Worm (Caenorhabditis elegans) whole organism, L4 larva: ENCODE data around the gene srxa-2.

ENCODE experiments used
- D1046.2 ChIP-seq: fragments of 200-800 bp; sonication (Bioruptor generic); IDR thresholded peaks from 2 replicates; pipeline ENCODE4 v1.3.6; 2022; ENCODE audit warnings: missing genetic modification characterization, missing compliant biosample characterization
- R02D3.7 ChIP-seq: fragments of 150-350 bp; sonication (generic microtip); optimal IDR thresholded peaks from 3 replicates; lab custom pipeline; 2014; ENCODE audit warnings: missing biosample characterization, missing genetic modification characterization
- Y75B8A.6 ChIP-seq: fragments of 200-800 bp; sonication (Bioruptor generic); IDR thresholded peaks from 2 replicates; pipeline ENCODE4 v1.3.6; 2022; ENCODE audit warnings: missing genetic modification reagents, missing genetic modification characterization, missing compliant biosample characterization
- ZK337.2 ChIP-seq: fragments of 200-800 bp; sonication (Bioruptor generic); IDR thresholded peaks from 2 replicates; pipeline ENCODE4 v1.3.6; 2022; ENCODE audit warnings: missing genetic modification reagents, missing genetic modification characterization, missing compliant biosample characterization
- ZK546.5 ChIP-seq, 2 experiments: sonication (generic microtip); optimal IDR thresholded peaks; 2 replicates each; lab custom pipeline; 2017; ENCODE audit warnings: missing biosample characterization in 2 of 2, missing genetic modification characterization in 2 of 2
- aha-1 ChIP-seq: fragments of 150-350 bp; peaks from one replicate; lab custom pipeline; 2014; ENCODE audit warnings: missing biosample characterization, missing genetic modification characterization
- ceh-44 ChIP-seq: fragments of 200-800 bp; sonication (Bioruptor generic); IDR thresholded peaks from 2 replicates; pipeline ENCODE4 v1.3.6; 2022; ENCODE audit warnings: missing genetic modification reagents, missing genetic modification characterization, missing compliant biosample characterization
- ceh-62 ChIP-seq: sonication (generic microtip); optimal IDR thresholded peaks from 2 replicates; lab custom pipeline; 2017; ENCODE audit warnings: missing biosample characterization, missing genetic modification characterization
- daf-12 ChIP-seq: fragments of 150-350 bp; optimal IDR thresholded peaks from 2 replicates; lab custom pipeline; 2014; ENCODE audit warnings: missing biosample characterization, missing genetic modification reagents, missing genetic modification characterization
- daf-16 ChIP-seq, 3 experiments: sonication (generic microtip); optimal IDR thresholded peaks; 2 replicates each; lab custom pipeline; 2016 to 2017; ENCODE audit warnings: missing genetic modification characterization in 3 of 3, missing genetic modification reagents in 3 of 3, mild to moderate bottlenecking in 2 of 3, missing compliant biosample characterization in 2 of 3, missing biosample characterization in 1 of 3, moderate library complexity in 1 of 3
- daf-19 ChIP-seq: fragments of 200-800 bp; sonication (Bioruptor generic); conservative IDR thresholded peaks from 2 replicates; pipeline ENCODE4 v1.3.6; 2022; ENCODE audit warnings: missing genetic modification characterization, missing compliant biosample characterization
- dmd-6 ChIP-seq: fragments of 200-800 bp; sonication (Bioruptor generic); IDR thresholded peaks from 2 replicates; pipeline ENCODE4 v1.3.6; 2022; ENCODE audit warnings: missing genetic modification reagents, missing genetic modification characterization, missing compliant biosample characterization
- dmd-8 ChIP-seq: fragments of 200-800 bp; sonication (Bioruptor generic); IDR thresholded peaks from 2 replicates; pipeline ENCODE4 v1.3.6; 2022; ENCODE audit warnings: missing genetic modification characterization, missing compliant biosample characterization
- dmd-9 ChIP-seq: fragments of 200-800 bp; sonication (Bioruptor generic); IDR thresholded peaks from 2 replicates; pipeline ENCODE4 v1.3.6; 2022; ENCODE audit warnings: missing genetic modification reagents, missing genetic modification characterization, missing compliant biosample characterization
- duxl-1 ChIP-seq: sonication (generic microtip); optimal IDR thresholded peaks from 2 replicates; lab custom pipeline; 2016; ENCODE audit warnings: mild to moderate bottlenecking, missing genetic modification characterization, moderate library complexity, missing compliant biosample characterization; ENCODE audit not compliant: poor library complexity
- dve-1 ChIP-seq: sonication (generic microtip); optimal IDR thresholded peaks from 2 replicates; lab custom pipeline; 2017; ENCODE audit warnings: antibody characterized with exemption, mild to moderate bottlenecking, missing genetic modification characterization, missing compliant biosample characterization; ENCODE audit not compliant: insufficient read depth
- egl-27 ChIP-seq: sonication (generic microtip); optimal IDR thresholded peaks from 3 replicates; lab custom pipeline; 2017; ENCODE audit warnings: missing biosample characterization, missing genetic modification reagents, missing genetic modification characterization
- fkh-10 ChIP-seq: fragments of 150-350 bp; optimal IDR thresholded peaks from 2 replicates; lab custom pipeline; 2014; ENCODE audit warnings: missing biosample characterization, missing genetic modification reagents, missing genetic modification characterization
- hlh-30 ChIP-seq: sonication (generic microtip); optimal IDR thresholded peaks from 2 replicates; lab custom pipeline; 2017; ENCODE audit warnings: antibody characterized with exemption, mild to moderate bottlenecking, missing genetic modification characterization, missing compliant biosample characterization; ENCODE audit not compliant: insufficient read depth
- hmg-1.1 ChIP-seq: fragments of 200-800 bp; sonication (Bioruptor generic); IDR thresholded peaks from 2 replicates; pipeline ENCODE4 v1.3.6; 2022; ENCODE audit warnings: missing genetic modification reagents, missing genetic modification characterization, missing compliant biosample characterization
- lin-1 ChIP-seq: fragments of 200-800 bp; sonication (Bioruptor generic); IDR thresholded peaks from 2 replicates; pipeline ENCODE4 v1.3.6; 2022; ENCODE audit warnings: missing genetic modification reagents, missing genetic modification characterization, missing compliant biosample characterization
- lin-13 ChIP-seq: fragments of 150-350 bp; optimal IDR thresholded peaks from 2 replicates; lab custom pipeline; 2014; ENCODE audit warnings: missing biosample characterization, missing genetic modification reagents, missing genetic modification characterization
- lin-15B ChIP-seq: fragments of 150-350 bp; sonication (generic microtip); optimal IDR thresholded peaks from 3 replicates; lab custom pipeline; 2014; ENCODE audit warnings: missing biosample characterization, missing genetic modification characterization
- lin-38 ChIP-seq: fragments of 200-800 bp; sonication (Bioruptor generic); IDR thresholded peaks from 2 replicates; pipeline ENCODE4 v1.3.6; 2022; ENCODE audit warnings: missing genetic modification reagents, missing genetic modification characterization, missing compliant biosample characterization
- lsy-2 ChIP-seq, 2 experiments: fragments of 150-350 bp in 1 of 2; sonication (generic microtip) in 1 of 2; optimal IDR thresholded peaks; 2 replicates each; lab custom pipeline; 2014 to 2017; ENCODE audit warnings: missing biosample characterization in 2 of 2, missing genetic modification characterization in 2 of 2
- madf-5 ChIP-seq, 2 experiments: fragments of 200-800 bp; sonication (Bioruptor generic); IDR thresholded peaks; 2 replicates each; pipeline ENCODE4 v1.3.6; 2022; ENCODE audit warnings: missing compliant biosample characterization in 2 of 2, missing genetic modification characterization in 2 of 2
- mxl-3 ChIP-seq: fragments of 200-800 bp; sonication (Bioruptor generic); optimal IDR thresholded peaks from 2 replicates; lab custom pipeline; 2018; ENCODE audit warnings: mild to moderate bottlenecking, missing genetic modification characterization, missing compliant biosample characterization
- nhr-237 ChIP-seq: sonication (generic microtip); optimal IDR thresholded peaks from 2 replicates; lab custom pipeline; 2017; ENCODE audit warnings: missing biosample characterization, missing genetic modification characterization
- nhr-25 ChIP-seq: sonication (generic microtip); optimal IDR thresholded peaks from 2 replicates; lab custom pipeline; 2017; ENCODE audit warnings: missing genetic modification characterization, mild to moderate bottlenecking, missing compliant biosample characterization, antibody characterized with exemption, moderate library complexity, borderline replicate concordance; ENCODE audit not compliant: insufficient read depth
- nhr-28 ChIP-seq: fragments of 150-350 bp; optimal IDR thresholded peaks from 2 replicates; lab custom pipeline; 2014; ENCODE audit warnings: missing biosample characterization, missing genetic modification characterization
- nhr-41 ChIP-seq: fragments of 200-800 bp; sonication (Bioruptor generic); IDR thresholded peaks from 2 replicates; pipeline ENCODE4 v1.3.6; 2022; ENCODE audit warnings: missing genetic modification reagents, missing genetic modification characterization, missing compliant biosample characterization
- nhr-6 ChIP-seq: fragments of 150-350 bp; optimal IDR thresholded peaks from 2 replicates; lab custom pipeline; 2014; ENCODE audit warnings: missing biosample characterization, missing genetic modification characterization
- nhr-76 ChIP-seq: fragments of 150-350 bp; optimal IDR thresholded peaks from 2 replicates; lab custom pipeline; 2014; ENCODE audit warnings: missing biosample characterization, missing genetic modification characterization
- pha-4 ChIP-seq, 2 experiments: fragments of 150-350 bp in 1 of 2; fragments of 200-800 bp in 1 of 2; sonication (Bioruptor generic) in 1 of 2; IDR thresholded peaks in 1 of 2; optimal IDR thresholded peaks in 1 of 2; 2 replicates each; pipeline versions ENCODE4 v1.3.6 to Lab custom; 2014 to 2022; ENCODE audit warnings: missing genetic modification characterization in 2 of 2, missing genetic modification reagents in 2 of 2, missing biosample characterization in 1 of 2, missing compliant biosample characterization in 1 of 2
- php-3 ChIP-seq: fragments of 200-800 bp; sonication (Bioruptor generic); IDR thresholded peaks from 2 replicates; pipeline ENCODE4 v1.3.6; 2022; ENCODE audit warnings: missing genetic modification reagents, missing genetic modification characterization, missing compliant biosample characterization
- saeg-2 ChIP-seq: fragments of 200-800 bp; sonication (Bioruptor generic); IDR thresholded peaks from 2 replicates; pipeline ENCODE4 v1.3.6; 2022; ENCODE audit warnings: missing genetic modification reagents, missing genetic modification characterization, missing compliant biosample characterization
- sdz-12 ChIP-seq: fragments of 200-800 bp; sonication (Bioruptor generic); optimal IDR thresholded peaks from 2 replicates; lab custom pipeline; 2018; ENCODE audit warnings: mild to moderate bottlenecking, missing genetic modification characterization, missing compliant biosample characterization
- set-16 ChIP-seq: fragments of 200-800 bp; sonication (Bioruptor generic); IDR thresholded peaks from 2 replicates; pipeline ENCODE4 v1.3.6; 2022; ENCODE audit warnings: missing genetic modification reagents, missing genetic modification characterization, missing compliant biosample characterization
- snpc-1.2 ChIP-seq: fragments of 200-800 bp; sonication (Bioruptor generic); IDR thresholded peaks from 2 replicates; pipeline ENCODE4 v1.3.6; 2022; ENCODE audit warnings: missing genetic modification reagents, missing genetic modification characterization, missing compliant biosample characterization
- snpc-4 ChIP-seq: fragments of 150-350 bp; optimal IDR thresholded peaks from 2 replicates; lab custom pipeline; 2014; ENCODE audit warnings: missing biosample characterization, missing genetic modification characterization
- spr-3 ChIP-seq: fragments of 200-800 bp; sonication (Bioruptor generic); optimal IDR thresholded peaks from 2 replicates; lab custom pipeline; 2018; ENCODE audit warnings: mild to moderate bottlenecking, missing genetic modification characterization, missing compliant biosample characterization
- tra-1 ChIP-seq: fragments of 200-800 bp; sonication (Bioruptor generic); IDR thresholded peaks from 2 replicates; pipeline ENCODE4 v1.3.6; 2022; ENCODE audit warnings: missing genetic modification reagents, missing genetic modification characterization, missing compliant biosample characterization
- unc-39 ChIP-seq: sonication (generic microtip); optimal IDR thresholded peaks from 2 replicates; lab custom pipeline; 2017; ENCODE audit warnings: missing biosample characterization, missing genetic modification characterization
- zip-11 ChIP-seq: fragments of 200-800 bp; sonication (Bioruptor generic); IDR thresholded peaks from 2 replicates; pipeline ENCODE4 v1.3.6; 2022; ENCODE audit warnings: missing genetic modification characterization, missing compliant biosample characterization
- ztf-11 ChIP-seq: fragments of 150-350 bp; optimal IDR thresholded peaks from 2 replicates; lab custom pipeline; 2014; ENCODE audit warnings: missing biosample characterization, missing genetic modification characterization

srxa-2 gene

DNA sequence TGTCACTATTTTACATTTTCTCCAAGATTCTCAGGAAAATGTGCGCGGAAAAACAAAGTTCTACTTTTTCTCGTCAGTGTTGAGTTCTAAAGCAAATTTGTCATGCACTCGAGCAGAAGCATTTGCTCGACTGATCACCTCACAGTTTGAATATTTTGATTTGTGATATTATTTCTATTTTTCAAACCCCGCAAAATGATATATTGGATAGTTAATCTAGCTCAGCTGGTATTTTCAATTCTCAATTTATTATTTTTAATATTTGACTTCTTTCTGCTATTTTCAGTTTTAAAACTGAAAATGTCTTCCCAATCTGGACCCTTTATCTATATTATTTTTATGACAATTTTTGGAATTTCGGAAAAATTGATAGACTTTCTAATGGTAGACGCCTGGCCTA, at the start of gene srxa-2:
srxa-2 (plus strand) TSS at position 301 of the 400 bp plus-strand sequence.
- TF ChIP-seq D1046.2 (GFP tag; lab: Robert Waterston, UW): no peak
- TF ChIP-seq lin-13: no peak
- no peak for TF ChIP-seq ZK337.2 (GFP tag; lab: Robert Waterston, UW)
- no peak for TF ChIP-seq fkh-10 (GFP tag; lab: Kevin White, UChicago)
- TF ChIP-seq duxl-1 (tag; lab: Kevin White, UChicago): no peak
- TF ChIP-seq ztf-11: no peak
- no peak for TF ChIP-seq set-16 (GFP tag; lab: Robert Waterston, UW)
- no peak for TF ChIP-seq snpc-4 (tag; lab: Kevin White, UChicago)
- TF ChIP-seq pha-4 (GFP tag; IDR thresholded peaks at IDR 0.05; lab: Robert Waterston, UW): no peak
- no peak for TF ChIP-seq pha-4 (tag; optimal IDR thresholded peaks at IDR 0.05; lab: Kevin White, UChicago)
- no peak for TF ChIP-seq dmd-8
- TF ChIP-seq unc-39: no peak
- no peak for TF ChIP-seq nhr-237 (tag; lab: Kevin White, UChicago)

ce11 chrIV:9374529-9374928, 48.7 kb upstream of the srxa-2 start, which contains the start of gene C10C5.3:
C10C5.3 (plus strand) TSS chrIV:9374829.
- TF ChIP-seq aha-1 (peak; percentile 26), dmd-9 (GFP tag; lab: Robert Waterston, UW) (no peak), dmd-6 (GFP tag; lab: Robert Waterston, UW) (peak; percentile 21; the same call in 1 of the 2 replicates), dve-1 (tag; lab: Kevin White, UChicago) (peak; percentile 50), hmg-1.1 (no peak)

DNA sequence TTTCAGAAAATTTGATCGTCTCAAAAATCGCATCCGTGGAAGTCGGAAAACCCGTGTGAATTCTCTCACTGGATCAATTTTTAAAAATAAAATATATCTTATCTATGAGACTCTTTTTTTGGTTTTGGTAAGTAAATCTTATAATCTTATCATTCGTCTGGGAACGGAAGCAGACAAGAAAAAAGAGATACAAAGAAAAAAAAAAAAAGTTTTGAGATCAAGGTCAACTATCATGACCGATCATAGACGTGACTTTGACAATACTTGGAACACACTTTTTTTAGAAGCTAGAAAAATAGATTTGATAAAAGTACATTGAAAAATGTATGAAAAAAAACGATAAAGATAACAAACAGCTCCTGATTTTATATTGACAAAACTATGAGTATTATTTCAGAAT, 46.6 kb upstream of the srxa-2 start:
- TF ChIP-seq nhr-76: peak; percentile 45
- no peak for TF ChIP-seq zip-11 (GFP tag; lab: Robert Waterston, UW)
- TF ChIP-seq duxl-1 (tag; lab: Kevin White, UChicago): no peak
- TF ChIP-seq madf-5 (GFP tag; IDR thresholded peaks at IDR 0.05; lab: Robert Waterston, UW): no peak
- no peak for TF ChIP-seq Y75B8A.6 (GFP tag; lab: Robert Waterston, UW)
- no peak for TF ChIP-seq ZK546.5 (tag; optimal IDR thresholded peaks at IDR 0.05; lab: Kevin White, UChicago)
- no peak for TF ChIP-seq mxl-3 (GFP tag; lab: Kevin White, UChicago)
- no peak for TF ChIP-seq snpc-1.2 (GFP tag; lab: Robert Waterston, UW)
- TF ChIP-seq daf-19 (GFP tag; lab: Robert Waterston, UW): no peak
- TF ChIP-seq sdz-12 (GFP tag; lab: Kevin White, UChicago): no peak
- TF ChIP-seq egl-27 (tag; lab: Kevin White, UChicago): no peak
- TF ChIP-seq php-3 (GFP tag; lab: Robert Waterston, UW): no peak
- TF ChIP-seq nhr-28 (tag; lab: Kevin White, UChicago): peak; percentile 39
- no peak for TF ChIP-seq daf-12 (tag; lab: Kevin White, UChicago)
- no peak for TF ChIP-seq saeg-2
- no peak for TF ChIP-seq snpc-4 (tag; lab: Kevin White, UChicago)
- TF ChIP-seq R02D3.7 (tag; lab: Kevin White, UChicago): no peak
- TF ChIP-seq lin-15B: no peak
- TF ChIP-seq lin-38 (GFP tag; lab: Robert Waterston, UW): no peak
- TF ChIP-seq nhr-25 (tag; lab: Kevin White, UChicago): peak; percentile 65
- TF ChIP-seq nhr-41 (GFP tag; lab: Robert Waterston, UW): no peak
- TF ChIP-seq unc-39: no peak
- no peak for TF ChIP-seq daf-16 (GFP tag; optimal IDR thresholded peaks at IDR 0.05; lab: Kevin White, UChicago)
- no peak for TF ChIP-seq daf-16 (tag; optimal IDR thresholded peaks at IDR 0.05; lab: Kevin White, UChicago)
- TF ChIP-seq hlh-30 (tag; lab: Kevin White, UChicago): peak; percentile 36
- no peak for TF ChIP-seq lin-1
- TF ChIP-seq lin-13: no peak
- peak; percentile 59; the same call in 1 of the 2 replicates for TF ChIP-seq tra-1 (GFP tag; lab: Robert Waterston, UW)
- no peak for TF ChIP-seq nhr-6 (tag; lab: Kevin White, UChicago)
- TF ChIP-seq ceh-62 (tag; lab: Kevin White, UChicago): no peak
- no peak for TF ChIP-seq ceh-44
- peak; percentile 70 for TF ChIP-seq dmd-6 (GFP tag; lab: Robert Waterston, UW)
- TF ChIP-seq spr-3 (GFP tag; lab: Kevin White, UChicago): no peak
- TF ChIP-seq lsy-2 (tag; optimal IDR thresholded peaks at IDR 0.05; lab: Kevin White, UChicago): peak in 1 of 2 experiments; percentile 31
- peak; percentile 49 for TF ChIP-seq dve-1 (tag; lab: Kevin White, UChicago)
- no peak for TF ChIP-seq ztf-11
